Fruit fly (Drosophila melanogaster) whole organism, embryonic: Measurements from ENCODE around the gene Lipt2.

ENCODE experiments used
- Adf1 ChIP-seq: fragments of 200-800 bp; sonication (Bioruptor generic); IDR thresholded peaks from 2 replicates; pipeline ENCODE4 v1.3.6; 2022; ENCODE audit warnings: missing biosample characterization, missing genetic modification characterization
- Awh ChIP-seq: fragments of 200-800 bp; sonication (Bioruptor generic); IDR thresholded peaks from 2 replicates; pipeline ENCODE4, ENCODE4 v1.3.6; 2022; ENCODE audit warnings: missing biosample characterization, missing genetic modification characterization
- Blimp-1 ChIP-seq: fragments of 200-800 bp; sonication (Bioruptor generic); optimal IDR thresholded peaks from 3 replicates; lab custom pipeline; 2018; ENCODE audit warnings: missing biosample characterization, missing genetic modification characterization, mild to moderate bottlenecking, moderate library complexity, missing genetic modification reagents
- CG10147 ChIP-seq: fragments of 200-800 bp; sonication (Bioruptor generic); optimal IDR thresholded peaks from 2 replicates; lab custom pipeline; 2019; ENCODE audit warnings: missing biosample characterization, mild to moderate bottlenecking, missing genetic modification characterization, moderate library complexity
- CG12769 ChIP-seq: fragments of 200-800 bp; sonication (Bioruptor generic); optimal IDR thresholded peaks from 2 replicates; lab custom pipeline; 2019; ENCODE audit warnings: missing biosample characterization, mild to moderate bottlenecking, missing genetic modification characterization, moderate library complexity
- CG13894 ChIP-seq: fragments of 200-800 bp; sonication (Bioruptor generic); optimal IDR thresholded peaks from 3 replicates; lab custom pipeline; 2018; ENCODE audit warnings: missing biosample characterization, mild to moderate bottlenecking, missing genetic modification characterization, moderate library complexity
- CG14050 ChIP-seq: fragments of 200-800 bp; sonication (Bioruptor generic); IDR thresholded peaks from 3 replicates; pipeline ENCODE4 v1.3.6; 2022; ENCODE audit warnings: missing biosample characterization, missing genetic modification characterization
- CG15269 ChIP-seq: fragments of 200-800 bp; sonication (Bioruptor generic); optimal IDR thresholded peaks from 2 replicates; lab custom pipeline; 2018; ENCODE audit warnings: missing biosample characterization, mild to moderate bottlenecking, missing genetic modification characterization, moderate library complexity
- CG3163 ChIP-seq: fragments of 200-800 bp; sonication (Bioruptor generic); optimal IDR thresholded peaks from 3 replicates; lab custom pipeline; 2016; ENCODE audit warnings: missing biosample characterization, missing genetic modification characterization
- CG32532 ChIP-seq: fragments of 200-800 bp; sonication (Bioruptor generic); IDR thresholded peaks from 2 replicates; pipeline ENCODE4 v1.3.6; 2022; ENCODE audit warnings: missing biosample characterization, missing genetic modification characterization
- CG34376 ChIP-seq: fragments of 200-800 bp; sonication (Bioruptor generic); optimal IDR thresholded peaks from 2 replicates; lab custom pipeline; 2018; ENCODE audit warnings: missing biosample characterization, mild to moderate bottlenecking, missing genetic modification characterization
- CG4707 ChIP-seq: fragments of 200-800 bp; sonication (Bioruptor generic); optimal IDR thresholded peaks from 2 replicates; lab custom pipeline; 2018; ENCODE audit warnings: missing biosample characterization, mild to moderate bottlenecking, missing genetic modification characterization, moderate library complexity
- CG6791 ChIP-seq: fragments of 200-800 bp; sonication (Bioruptor generic); IDR thresholded peaks from 3 replicates; pipeline ENCODE4 v1.3.6; 2022; ENCODE audit warnings: missing biosample characterization, missing genetic modification characterization; ENCODE audit not compliant: partially characterized antibody
- CG7786 ChIP-seq: fragments of 200-800 bp; sonication (Bioruptor generic); optimal IDR thresholded peaks from 2 replicates; lab custom pipeline; 2016; ENCODE audit warnings: missing biosample characterization, missing genetic modification characterization
- Doc3 ChIP-seq: fragments of 200-800 bp; sonication (Bioruptor generic); IDR thresholded peaks from 3 replicates; pipeline ENCODE4 v1.3.6; 2022; ENCODE audit warnings: missing biosample characterization, missing genetic modification characterization; ENCODE audit not compliant: partially characterized antibody
- H2.0 ChIP-seq: fragments of 200-800 bp; sonication (Bioruptor generic); IDR thresholded peaks from 2 replicates; pipeline ENCODE4 v1.3.6; 2022; ENCODE audit warnings: missing biosample characterization, missing genetic modification characterization
- Mad ChIP-seq: fragments of 200-800 bp; sonication (Bioruptor generic); optimal IDR thresholded peaks from 2 replicates; lab custom pipeline; 2016; ENCODE audit warnings: missing biosample characterization, missing genetic modification characterization
- NC2β ChIP-seq: fragments of 200-800 bp; sonication (Bioruptor generic); optimal IDR thresholded peaks from 2 replicates; lab custom pipeline; 2016; ENCODE audit warnings: missing biosample characterization, missing genetic modification characterization
- Nf-YC ChIP-seq: fragments of 200-800 bp; optimal IDR thresholded peaks from 3 replicates; lab custom pipeline; 2019; ENCODE audit warnings: missing biosample characterization, mild to moderate bottlenecking, missing genetic modification characterization, moderate library complexity
- Optix ChIP-seq: fragments of 200-800 bp; sonication (Bioruptor generic); IDR thresholded peaks from 3 replicates; pipeline ENCODE4 v1.3.6; 2022; ENCODE audit warnings: missing biosample characterization, missing genetic modification characterization
- Scr ChIP-seq: fragments of 200-800 bp; sonication (Bioruptor generic); IDR thresholded peaks from 2 replicates; pipeline ENCODE4 v1.3.6; 2022; ENCODE audit warnings: missing biosample characterization, missing genetic modification characterization; ENCODE audit not compliant: partially characterized antibody
- Trl ChIP-seq, 3 experiments: fragments of >200 bp in 2 of 3; fragments of 200-800 bp in 1 of 3; sonication (Bioruptor generic) in 1 of 3; optimal IDR thresholded peaks; 2 replicates in 1 of 3; 3 replicates in 2 of 3; lab custom pipeline; 2016 to 2017; ENCODE audit warnings: missing biosample characterization in 1 of 3, missing genetic modification characterization in 1 of 3
- abd-A ChIP-seq: fragments of 200-800 bp; sonication (Bioruptor generic); optimal IDR thresholded peaks from 3 replicates; lab custom pipeline; 2019; ENCODE audit warnings: missing biosample characterization, mild to moderate bottlenecking, missing genetic modification characterization, moderate library complexity
- cas ChIP-seq: fragments of 200-800 bp; sonication (Bioruptor generic); IDR thresholded peaks from 2 replicates; pipeline ENCODE4 v1.3.6; 2022; ENCODE audit warnings: missing biosample characterization, missing genetic modification characterization
- chn ChIP-seq: fragments of 200-800 bp; sonication (Bioruptor generic); optimal IDR thresholded peaks from 2 replicates; lab custom pipeline; 2016; ENCODE audit warnings: missing biosample characterization, missing genetic modification characterization
- ci ChIP-seq: fragments of 200-800 bp; sonication (Bioruptor generic); IDR thresholded peaks from 3 replicates; pipeline ENCODE4 v1.3.6; 2022; ENCODE audit warnings: missing biosample characterization, missing genetic modification characterization
- crp ChIP-seq, 2 experiments: fragments of 200-800 bp; sonication (Bioruptor generic); optimal IDR thresholded peaks; 2 replicates in 1 of 2; 3 replicates in 1 of 2; lab custom pipeline; 2017; ENCODE audit warnings: missing biosample characterization in 2 of 2, missing genetic modification characterization in 2 of 2, mild to moderate bottlenecking in 1 of 2, moderate library complexity in 1 of 2
- dm ChIP-seq: fragments of 200-800 bp; sonication (Bioruptor generic); optimal IDR thresholded peaks from 3 replicates; lab custom pipeline; 2016; ENCODE audit warnings: missing biosample characterization, missing genetic modification characterization
- exex ChIP-seq: fragments of 200-800 bp; sonication (Bioruptor generic); optimal IDR thresholded peaks from 4 replicates; lab custom pipeline; 2018; ENCODE audit warnings: missing biosample characterization, mild to moderate bottlenecking, missing genetic modification characterization, moderate library complexity
- grn ChIP-seq: fragments of 200-800 bp; sonication (Bioruptor generic); optimal IDR thresholded peaks from 3 replicates; lab custom pipeline; 2017; ENCODE audit warnings: missing biosample characterization, missing genetic modification characterization
- gsb-n ChIP-seq: fragments of 200-800 bp; sonication (Bioruptor generic); optimal IDR thresholded peaks from 3 replicates; lab custom pipeline; 2018; ENCODE audit warnings: missing biosample characterization, mild to moderate bottlenecking, missing genetic modification characterization
- hbn ChIP-seq: fragments of 200-800 bp; sonication (Bioruptor generic); IDR thresholded peaks from 2 replicates; pipeline ENCODE4 v1.3.6; 2022; ENCODE audit warnings: missing biosample characterization, missing genetic modification characterization; ENCODE audit not compliant: partially characterized antibody
- ind ChIP-seq: fragments of 200-800 bp; sonication (Bioruptor generic); optimal IDR thresholded peaks from 3 replicates; lab custom pipeline; 2016; ENCODE audit warnings: missing biosample characterization, missing genetic modification characterization
- kah ChIP-seq: fragments of 200-800 bp; sonication (Bioruptor generic); optimal IDR thresholded peaks from 2 replicates; lab custom pipeline; 2018; ENCODE audit warnings: missing biosample characterization, mild to moderate bottlenecking, missing genetic modification characterization
- lilli ChIP-seq: fragments of 200-800 bp; sonication (Bioruptor generic); optimal IDR thresholded peaks from 3 replicates; lab custom pipeline; 2016; ENCODE audit warnings: missing biosample characterization, missing genetic modification characterization
- mld ChIP-seq: fragments of 200-800 bp; sonication (Bioruptor generic); IDR thresholded peaks from 3 replicates; pipeline ENCODE4 v1.3.6; 2022; ENCODE audit warnings: missing biosample characterization, missing genetic modification characterization; ENCODE audit not compliant: partially characterized antibody
- pfk ChIP-seq: fragments of 200-800 bp; sonication (Bioruptor generic); optimal IDR thresholded peaks from 2 replicates; lab custom pipeline; 2018; ENCODE audit warnings: missing biosample characterization, mild to moderate bottlenecking, missing genetic modification characterization, moderate library complexity
- ro ChIP-seq: fragments of 200-800 bp; sonication (Bioruptor generic); IDR thresholded peaks from 2 replicates; pipeline ENCODE4 v1.3.6; 2022; ENCODE audit warnings: missing biosample characterization, missing genetic modification characterization
- sna ChIP-seq: fragments of 200-800 bp; sonication (Bioruptor generic); IDR thresholded peaks from 2 replicates; pipeline ENCODE4 v1.3.6; 2022; ENCODE audit warnings: missing biosample characterization, missing genetic modification characterization; ENCODE audit not compliant: partially characterized antibody
- sqz ChIP-seq: fragments of 200-800 bp; sonication (Bioruptor generic); optimal IDR thresholded peaks from 3 replicates; lab custom pipeline; 2018; ENCODE audit warnings: missing biosample characterization, mild to moderate bottlenecking, missing genetic modification characterization
- sr ChIP-seq: fragments of 200-800 bp; sonication (Bioruptor generic); IDR thresholded peaks from 3 replicates; pipeline ENCODE4 v1.3.6; 2022; ENCODE audit warnings: missing biosample characterization, missing genetic modification characterization
- unc-4 ChIP-seq: fragments of 200-800 bp; sonication (Bioruptor generic); IDR thresholded peaks from 2 replicates; pipeline ENCODE4 v1.3.6; 2022; ENCODE audit warnings: missing biosample characterization, missing genetic modification characterization; ENCODE audit not compliant: partially characterized antibody
- vvl ChIP-seq: fragments of 200-800 bp; sonication (Bioruptor generic); IDR thresholded peaks from 2 replicates; pipeline ENCODE4 v1.3.6; 2022; ENCODE audit warnings: missing biosample characterization, missing genetic modification characterization
- zfh1 ChIP-seq: fragments of 200-800 bp; sonication (Bioruptor generic); IDR thresholded peaks from 3 replicates; pipeline ENCODE4 v1.3.6; 2022; ENCODE audit warnings: missing biosample characterization, missing genetic modification characterization

The Lipt2 gene

dm6 chr3R:4453213-4453956 lies 16.3 kb upstream of the Lipt2 start (continued):
- TF ChIP-seq mld (GFP tag; lab: Robert Waterston, UW) (no peak), Nf-YC (tag; lab: Kevin White, UChicago) (peak; percentile 17), gsb-n (tag; lab: Kevin White, UChicago) (peak; percentile 25), pfk (GFP tag; lab: Kevin White, UChicago) (peak; percentile 26), Mad (GFP tag; lab: Kevin White, UChicago) (peak; percentile 16)

DNA sequence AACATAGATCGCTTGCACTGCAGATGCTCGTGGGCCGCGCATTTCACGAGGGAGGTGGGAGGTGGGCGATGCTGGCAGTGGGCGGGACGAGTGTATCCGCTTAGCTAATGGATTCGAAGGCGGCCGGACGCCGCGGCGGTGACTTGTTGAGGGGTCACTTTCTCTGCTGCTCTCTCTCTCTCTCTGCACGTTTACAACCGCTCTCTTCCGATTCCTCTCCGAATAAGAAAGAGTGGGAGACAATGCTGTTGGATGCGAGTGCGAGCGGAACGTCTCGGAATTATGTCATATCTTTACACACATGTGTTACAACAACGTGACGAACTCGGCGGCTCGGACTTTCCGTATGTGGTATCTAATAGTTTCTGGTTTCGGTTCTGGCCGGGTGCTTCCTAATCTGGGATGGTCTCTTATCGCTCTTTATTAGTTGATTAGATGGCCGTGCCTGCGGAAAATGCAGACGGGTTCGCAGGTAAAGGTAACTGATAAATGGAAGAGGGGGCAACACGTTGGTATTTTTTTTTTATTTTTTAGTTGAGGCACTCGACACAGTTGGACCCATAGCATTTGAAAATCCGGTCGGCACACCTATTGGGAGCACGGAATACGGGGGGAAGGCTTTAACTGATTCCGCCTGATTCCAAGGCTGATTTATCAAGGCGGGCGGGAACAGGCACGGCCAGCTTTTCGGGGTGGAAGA lies 15.4 kb upstream of the Lipt2 start:
- no peak for TF ChIP-seq crp (GFP tag; optimal IDR thresholded peaks at IDR 0.05; lab: Kevin White, UChicago)
- TF ChIP-seq NC2β (GFP tag; lab: Kevin White, UChicago): no peak
- no peak for TF ChIP-seq Optix
- peak; percentile 89 to 98 for TF ChIP-seq Trl (optimal IDR thresholded peaks at IDR 0.05; lab: Kevin White, UChicago)
- no peak for TF ChIP-seq Trl (GFP tag; optimal IDR thresholded peaks at IDR 0.05; lab: Kevin White, UChicago)
- no peak for TF ChIP-seq CG13894 (tag; lab: Kevin White, UChicago)
- TF ChIP-seq H2.0 (GFP tag; lab: Robert Waterston, UW): no peak
- TF ChIP-seq grn (GFP tag; lab: Kevin White, UChicago): peak; percentile 80
- TF ChIP-seq sr (GFP tag; lab: Robert Waterston, UW): peak; percentile 99
- peak; percentile 51 for TF ChIP-seq CG34376 (GFP tag; lab: Kevin White, UChicago)
- TF ChIP-seq Awh (GFP tag; lab: Robert Waterston, UW): 0 out of 2 replicates have a peak, but pooled peaks have one; percentile 18
- peak; percentile 72 for TF ChIP-seq exex (tag; lab: Kevin White, UChicago)
- TF ChIP-seq vvl: peak; percentile 27; the same call in 1 of the 2 replicates
- TF ChIP-seq zfh1: 0 out of 3 replicates have a peak, but pooled peaks have one; percentile 3
- no peak for TF ChIP-seq ind
- peak; percentile 27; the same call in 1 of the 2 replicates for TF ChIP-seq Adf1
- TF ChIP-seq CG15269: no peak
- peak; percentile 46; the same call in 1 of the 2 replicates for TF ChIP-seq unc-4 (GFP tag; lab: Robert Waterston, UW)
- no peak for TF ChIP-seq cas (GFP tag; lab: Robert Waterston, UW)
- TF ChIP-seq CG10147: peak; percentile 17
- peak; percentile 20; the same call in 1 of the 2 replicates for TF ChIP-seq CG32532 (GFP tag; lab: Robert Waterston, UW)
- TF ChIP-seq chn (GFP tag; lab: Kevin White, UChicago): peak; percentile 24
- TF ChIP-seq CG6791 (GFP tag; lab: Robert Waterston, UW): peak; percentile 42; the same call in 2 of the 3 replicates
- TF ChIP-seq ro (GFP tag; lab: Robert Waterston, UW): no peak
- peak; percentile 22 for TF ChIP-seq CG7786 (GFP tag; lab: Kevin White, UChicago)
- peak; percentile 81 for TF ChIP-seq CG3163
- peak; percentile 71 for TF ChIP-seq Blimp-1
- peak; percentile 59; the same call in 2 of the 3 replicates for TF ChIP-seq ci (GFP tag; lab: Robert Waterston, UW)
- TF ChIP-seq sna (GFP tag; lab: Robert Waterston, UW): 0 out of 2 replicates have a peak, but pooled peaks have one; percentile 17
- no peak for TF ChIP-seq CG14050 (GFP tag; lab: Robert Waterston, UW)
- no peak for TF ChIP-seq lilli (GFP tag; lab: Kevin White, UChicago)
- peak; percentile 34; the same call in 1 of the 3 replicates for TF ChIP-seq Doc3 (GFP tag; lab: Robert Waterston, UW)
- peak; percentile 41 for TF ChIP-seq sqz
- peak; percentile 9 for TF ChIP-seq kah (GFP tag; lab: Kevin White, UChicago)
- TF ChIP-seq Scr: peak; percentile 21; the same call in 1 of the 2 replicates
- TF ChIP-seq dm (GFP tag; lab: Kevin White, UChicago): peak; percentile 29
- 0 out of 2 replicates have a peak, but pooled peaks have one; percentile 17 for TF ChIP-seq hbn (GFP tag; lab: Robert Waterston, UW)
- TF ChIP-seq abd-A: peak; percentile 2
- peak; percentile 16 for TF ChIP-seq CG12769 (tag; lab: Kevin White, UChicago)
- no peak for TF ChIP-seq CG4707 (GFP tag; lab: Kevin White, UChicago)
